Worm (Caenorhabditis elegans): ENCODE measurements around the gene cku-80.
A peak's percentile ranks its signal among the peaks of the same experiment; 100 is the strongest.

Gene cku-80

DNA sequence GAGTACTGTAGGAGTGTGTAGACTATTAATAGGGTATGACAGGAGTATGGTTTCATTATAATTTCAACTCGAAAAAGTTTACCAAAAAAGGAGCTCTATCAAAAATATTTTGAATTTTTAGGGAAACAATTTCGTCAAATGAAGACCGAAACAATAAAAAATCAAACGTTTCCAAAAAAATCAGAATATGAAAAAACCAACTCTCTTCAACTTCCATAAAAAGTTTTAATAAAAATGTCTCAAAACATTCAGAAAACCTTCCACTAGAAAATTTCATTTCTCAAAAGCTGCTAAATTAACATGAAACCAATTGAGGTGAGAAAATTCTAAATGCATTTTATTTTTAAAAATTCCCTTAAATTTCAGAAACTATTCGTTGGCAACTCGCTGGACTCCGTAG is 49.1 kb upstream of the cku-80 start, which contains the start of gene ckb-3:
Gene ckb-3 (plus strand): TSS at position 301 of the 400 bp plus-strand sequence.
- TF ChIP-seq lsy-12 (tag; optimal IDR thresholded peaks at IDR 0.05) (no peak), nfya-1 (tag; optimal IDR thresholded peaks at IDR 0.05; ENCODE audit: insufficient read depth) (no peak), ceh-9 (tag; optimal IDR thresholded peaks at IDR 0.05) (no peak), R02D3.7 (tag; optimal IDR thresholded peaks at IDR 0.05) (no peak), ceh-28 (tag; optimal IDR thresholded peaks at IDR 0.05) (no peak), lin-39 (tag; optimal IDR thresholded peaks at IDR 0.05) (no peak), nhr-25 (tag; optimal IDR thresholded peaks at IDR 0.05) (no peak), snpc-4 (tag; optimal IDR thresholded peaks at IDR 0.05) (no peak), elt-3 (tag; optimal IDR thresholded peaks at IDR 0.05) (no peak), hmg-11 (tag; optimal IDR thresholded peaks at IDR 0.05) (no peak)

DNA sequence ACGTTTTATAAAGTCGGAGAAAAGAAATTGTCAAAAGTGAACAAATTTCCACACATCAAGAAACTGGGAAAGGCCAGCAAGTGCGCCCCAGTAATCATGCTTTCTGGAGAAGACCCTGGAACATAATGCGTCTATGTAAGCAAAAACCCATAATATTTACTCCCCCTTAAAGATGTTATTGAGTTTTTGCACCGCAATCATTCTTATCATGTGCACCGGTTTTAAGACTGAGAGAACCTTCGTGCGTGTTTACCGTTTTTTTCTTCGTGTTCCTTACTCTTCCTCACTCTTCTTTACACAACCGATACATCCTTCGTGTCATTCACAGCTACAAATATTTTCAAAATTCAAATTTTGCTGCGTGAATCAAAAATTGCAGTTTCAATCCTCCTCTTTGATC is 46.8 kb upstream of the cku-80 start:
- no peak for TF ChIP-seq zag-1 (tag; optimal IDR thresholded peaks at IDR 0.05)
- TF ChIP-seq nhr-43 (tag; optimal IDR thresholded peaks at IDR 0.05; ENCODE audit: poor library complexity, severe bottlenecking): no peak
- peak; percentile 24 for TF ChIP-seq pha-4 (tag; optimal IDR thresholded peaks at IDR 0.05)
- TF ChIP-seq nhr-25 (tag; optimal IDR thresholded peaks at IDR 0.05): no peak

DNA sequence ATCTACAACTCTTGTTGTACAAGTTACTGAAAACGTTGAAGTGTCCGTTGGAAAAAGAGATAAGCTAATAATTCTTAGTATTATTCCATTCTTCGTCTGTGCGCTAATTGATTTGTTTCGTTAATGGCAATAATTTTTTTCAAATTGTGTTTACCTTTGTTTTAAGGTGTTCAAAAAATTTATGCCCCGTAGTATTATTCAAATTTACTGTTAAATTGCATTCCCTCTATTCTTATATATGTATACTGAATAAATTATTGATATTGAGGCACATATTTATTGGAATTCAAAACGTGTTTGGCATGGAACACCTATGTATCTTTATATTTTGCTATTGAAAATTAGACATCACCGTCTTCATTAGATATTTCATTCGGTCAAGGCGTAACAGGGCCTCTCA is 44.8 kb upstream of the cku-80 start, which contains the start of gene pals-26:
Gene pals-26 (plus strand): TSS at position 301 of the 400 bp plus-strand sequence.
- TF ChIP-seq elt-1 (tag; optimal IDR thresholded peaks at IDR 0.05) (no peak), nhr-11 (tag; optimal IDR thresholded peaks at IDR 0.05) (no peak), fos-1 (tag; optimal IDR thresholded peaks at IDR 0.05) (no peak), pha-4 (tag; optimal IDR thresholded peaks at IDR 0.05) (no peak), egl-5 (tag; optimal IDR thresholded peaks at IDR 0.05) (no peak), ceh-16 (tag; optimal IDR thresholded peaks at IDR 0.05) (no peak), R02D3.7 (tag; optimal IDR thresholded peaks at IDR 0.05) (no peak), elt-3 (tag; optimal IDR thresholded peaks at IDR 0.05) (no peak)

DNA sequence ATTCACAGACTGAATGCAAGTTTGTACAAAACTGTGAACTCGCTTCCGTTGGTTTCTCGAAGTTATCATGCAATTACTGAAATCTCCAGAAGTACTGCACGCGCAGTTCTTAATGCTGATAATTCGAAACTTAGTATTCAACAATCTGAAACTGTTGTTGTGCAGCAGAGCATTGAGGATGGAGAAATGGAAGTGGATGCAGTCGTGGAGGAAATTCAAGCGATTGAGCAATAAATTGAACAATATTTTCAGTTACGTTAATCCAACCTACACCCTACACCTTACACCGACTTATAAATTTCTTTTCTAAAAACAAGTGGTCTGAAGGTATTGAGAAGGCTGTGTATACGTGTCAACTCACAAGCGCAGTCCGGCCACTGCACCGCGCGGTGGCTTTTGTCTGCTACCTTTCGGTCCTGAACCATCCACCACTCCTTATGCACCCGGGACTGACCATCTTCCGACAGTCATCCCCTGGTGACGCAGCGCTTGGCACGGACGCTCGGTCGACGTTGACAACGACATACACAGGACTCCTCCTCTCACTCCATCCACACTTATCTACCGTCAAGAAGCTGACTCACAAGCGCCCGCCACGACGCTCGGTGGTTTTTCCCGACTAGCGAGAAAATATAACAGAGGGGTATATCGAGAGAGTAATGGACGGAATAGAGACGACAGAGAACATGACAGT is 40.9 kb upstream of the cku-80 start:
- TF ChIP-seq elt-2 (tag; optimal IDR thresholded peaks at IDR 0.05): peak; percentile 40
- TF ChIP-seq pha-4 (tag; optimal IDR thresholded peaks at IDR 0.05): peak; percentile 29
- TF ChIP-seq elt-3 (tag; optimal IDR thresholded peaks at IDR 0.05): peak in 1 of 3 experiments; percentile 16
- peak; percentile 54 for TF ChIP-seq nhr-23 (tag; optimal IDR thresholded peaks at IDR 0.05)
- TF ChIP-seq nhr-43 (tag; optimal IDR thresholded peaks at IDR 0.05; ENCODE audit: poor library complexity, severe bottlenecking): peak; percentile 54
- peak; percentile 49 for TF ChIP-seq nhr-77 (tag; optimal IDR thresholded peaks at IDR 0.05)
- TF ChIP-seq hmg-11 (tag; optimal IDR thresholded peaks at IDR 0.05): peak; percentile 68
- peak; percentile 44 for TF ChIP-seq lsy-12 (tag; optimal IDR thresholded peaks at IDR 0.05)
- peak; percentile 34 for TF ChIP-seq nfya-1 (tag; optimal IDR thresholded peaks at IDR 0.05; ENCODE audit: insufficient read depth)
- TF ChIP-seq jun-1 (tag; optimal IDR thresholded peaks at IDR 0.05): peak; percentile 9
- TF ChIP-seq tbx-2 (tag; optimal IDR thresholded peaks at IDR 0.05): peak; percentile 29
- peak; percentile 67 for TF ChIP-seq nhr-25 (tag; optimal IDR thresholded peaks at IDR 0.05)
- TF ChIP-seq ztf-4 (tag; optimal IDR thresholded peaks at IDR 0.05): peak; percentile 63

DNA sequence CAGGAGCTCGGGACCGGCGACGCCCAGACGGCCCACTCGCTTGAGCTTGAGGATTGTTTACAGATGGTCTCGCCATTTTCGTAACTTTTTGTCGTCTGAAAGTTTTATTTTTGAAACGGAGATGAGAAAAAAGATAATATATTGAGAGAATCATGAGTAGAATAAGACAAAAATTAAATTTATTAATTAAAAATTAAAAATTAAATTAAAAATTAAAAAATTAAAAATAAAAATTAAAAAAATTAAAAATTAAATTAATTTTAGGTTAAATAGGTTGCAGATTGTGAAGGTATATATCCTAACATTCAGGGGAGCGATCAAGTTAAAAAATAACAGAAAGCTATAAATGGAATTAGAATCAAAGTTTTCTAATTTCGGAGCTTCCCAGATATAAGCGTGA is 39.9 kb upstream of the cku-80 start, which contains the start of gene B0284.3:
Gene B0284.3 (minus strand): TSS at position 101 of the 400 bp plus-strand sequence.
- TF ChIP-seq pqm-1 (tag; optimal IDR thresholded peaks at IDR 0.05) (no peak), ZK546.5 (tag; optimal IDR thresholded peaks at IDR 0.05) (no peak), fkh-2 (tag; optimal IDR thresholded peaks at IDR 0.05) (no peak), nhr-43 (tag; optimal IDR thresholded peaks at IDR 0.05; ENCODE audit: poor library complexity, severe bottlenecking) (no peak)

DNA sequence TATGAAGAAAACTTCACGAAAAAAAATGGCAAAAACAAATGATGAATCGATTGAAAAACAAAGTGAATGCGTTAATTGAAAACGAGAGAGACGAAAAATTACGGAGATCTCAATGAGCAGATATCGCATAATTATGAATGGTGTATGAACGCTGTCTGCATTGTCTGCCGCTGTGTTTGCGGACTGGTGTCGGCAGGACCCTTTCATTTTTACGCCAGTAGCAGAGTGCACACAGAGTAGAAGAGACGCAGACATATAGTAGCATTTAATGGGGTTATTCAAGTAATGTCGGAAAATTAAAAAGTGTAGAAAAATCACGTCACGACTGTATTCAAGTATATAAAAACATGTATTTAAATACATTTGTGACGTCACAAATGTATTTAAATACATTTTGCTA is 38.8 kb upstream of the cku-80 start:
- no peak for TF ChIP-seq sea-2 (GFP tag; optimal IDR thresholded peaks at IDR 0.05)
- no peak for TF ChIP-seq daf-12 (tag; optimal IDR thresholded peaks at IDR 0.05)
- peak; percentile 49 for TF ChIP-seq nfya-1 (tag; optimal IDR thresholded peaks at IDR 0.05; ENCODE audit: insufficient read depth)
- no peak for TF ChIP-seq jun-1 (tag; optimal IDR thresholded peaks at IDR 0.05)
- TF ChIP-seq fkh-10 (GFP tag; optimal IDR thresholded peaks at IDR 0.05): no peak
- peak; percentile 27 for TF ChIP-seq snpc-4 (tag; optimal IDR thresholded peaks at IDR 0.05)
- TF ChIP-seq egl-27 (tag; optimal IDR thresholded peaks at IDR 0.05): no peak
- peak; percentile 31 for TF ChIP-seq egl-5 (tag; optimal IDR thresholded peaks at IDR 0.05)
- no peak for TF ChIP-seq ceh-28 (tag; optimal IDR thresholded peaks at IDR 0.05)
- TF ChIP-seq lin-39 (tag; optimal IDR thresholded peaks at IDR 0.05): no peak
- peak; percentile 37 for TF ChIP-seq lin-15B (tag; optimal IDR thresholded peaks at IDR 0.05)
- TF ChIP-seq lsy-12 (tag; optimal IDR thresholded peaks at IDR 0.05): no peak
- no peak for TF ChIP-seq aly-2 (tag; optimal IDR thresholded peaks at IDR 0.05)
- TF ChIP-seq eor-1 (tag; optimal IDR thresholded peaks at IDR 0.05): no peak
- no peak for TF ChIP-seq R02D3.7 (tag; optimal IDR thresholded peaks at IDR 0.05)
- TF ChIP-seq ZK546.5 (tag; optimal IDR thresholded peaks at IDR 0.05): no peak
- TF ChIP-seq pqm-1 (tag; optimal IDR thresholded peaks at IDR 0.05): no peak
- no peak for TF ChIP-seq mdl-1 (tag; optimal IDR thresholded peaks at IDR 0.05)
- TF ChIP-seq elt-3 (tag; optimal IDR thresholded peaks at IDR 0.05): no peak
- no peak for TF ChIP-seq nhr-12 (tag; optimal IDR thresholded peaks at IDR 0.05)
- no peak for TF ChIP-seq hmg-11 (tag; optimal IDR thresholded peaks at IDR 0.05)
- no peak for TF ChIP-seq ceh-9 (tag; optimal IDR thresholded peaks at IDR 0.05)
- TF ChIP-seq fos-1 (tag; optimal IDR thresholded peaks at IDR 0.05): no peak
- TF ChIP-seq mml-1 (tag; optimal IDR thresholded peaks at IDR 0.05): no peak
- TF ChIP-seq unc-39 (tag; optimal IDR thresholded peaks at IDR 0.05): no peak
- no peak for TF ChIP-seq fkh-2 (tag; optimal IDR thresholded peaks at IDR 0.05)
- TF ChIP-seq nhr-77 (tag; optimal IDR thresholded peaks at IDR 0.05): no peak
